Worm (Caenorhabditis elegans) whole organism, young adult: ENCODE results near the gene smf-2.

Experiments used
- B0035.1 ChIP-seq: sonication (generic microtip); optimal IDR thresholded peaks from 2 replicates; lab custom pipeline; 2016; ENCODE audit warnings: missing genetic modification characterization, mild to moderate bottlenecking, missing compliant biosample characterization, missing genotype, missing genetic modification reagents
- B0261.1 ChIP-seq: sonication (generic microtip); optimal IDR thresholded peaks from 2 replicates; lab custom pipeline; 2016; ENCODE audit warnings: mild to moderate bottlenecking, missing genetic modification characterization, moderate library complexity, missing compliant biosample characterization
- C06A6.2 ChIP-seq: fragments of 200-800 bp; sonication (Bioruptor generic); conservative IDR thresholded peaks from 2 replicates; pipeline ENCODE4 v1.3.6; 2022; ENCODE audit warnings: missing genetic modification characterization, missing compliant biosample characterization
- F10E7.11 ChIP-seq: sonication (generic microtip); optimal IDR thresholded peaks from 2 replicates; lab custom pipeline; 2017; ENCODE audit warnings: mild to moderate bottlenecking, missing genetic modification characterization, moderate library complexity, missing compliant biosample characterization
- F22D6.2 ChIP-seq: sonication (generic microtip); optimal IDR thresholded peaks from 2 replicates; lab custom pipeline; 2016; ENCODE audit warnings: mild to moderate bottlenecking, missing genetic modification characterization, missing compliant biosample characterization
- K11D2.4 ChIP-seq: fragments of 200-800 bp; sonication (Bioruptor generic); IDR thresholded peaks from 2 replicates; pipeline ENCODE4 v1.3.6; 2022; ENCODE audit warnings: missing genetic modification reagents, missing genetic modification characterization, missing compliant biosample characterization
- Y53G8AR.9 ChIP-seq: fragments of 200-800 bp; sonication (Bioruptor generic); conservative IDR thresholded peaks from 2 replicates; pipeline ENCODE4 v1.3.6; 2022; ENCODE audit warnings: missing genetic modification reagents, missing genetic modification characterization, missing compliant biosample characterization
- Y56A3A.18 ChIP-seq: fragments of 200-800 bp; sonication (Bioruptor generic); IDR thresholded peaks from 2 replicates; pipeline ENCODE4 v1.3.6; 2022; ENCODE audit warnings: missing genetic modification reagents, missing genetic modification characterization, missing compliant biosample characterization
- ZK185.1 ChIP-seq: sonication (generic microtip); optimal IDR thresholded peaks from 2 replicates; lab custom pipeline; 2016; ENCODE audit warnings: mild to moderate bottlenecking, missing genetic modification characterization, missing compliant biosample characterization; ENCODE audit not compliant: poor library complexity, severe bottlenecking
- ama-1 ChIP-seq, 3 experiments: fragments of 150-350 bp in 1 of 3; sonication (generic microtip) in 2 of 3; optimal IDR thresholded peaks; 2 replicates each; lab custom pipeline; 2014 to 2018; ENCODE audit warnings: missing biosample characterization in 2 of 3, missing genetic modification characterization in 2 of 3, missing genetic modification reagents in 2 of 3
- aptf-2 ChIP-seq: fragments of 200-800 bp; sonication (Bioruptor generic); conservative IDR thresholded peaks from 2 replicates; pipeline ENCODE4 v1.3.6; 2022; ENCODE audit warnings: missing genetic modification reagents, missing genetic modification characterization, missing compliant biosample characterization
- atf-7 ChIP-seq: sonication (generic microtip); optimal IDR thresholded peaks from 2 replicates; lab custom pipeline; 2017; ENCODE audit warnings: mild to moderate bottlenecking, missing genetic modification characterization, missing compliant biosample characterization
- attf-6 ChIP-seq: fragments of 200-800 bp; sonication (Bioruptor generic); IDR thresholded peaks from 2 replicates; pipeline ENCODE4 v1.3.6; 2022; ENCODE audit warnings: missing genetic modification reagents, missing genetic modification characterization, missing compliant biosample characterization
- bed-1 ChIP-seq: fragments of 200-800 bp; sonication (Bioruptor generic); IDR thresholded peaks from 2 replicates; pipeline ENCODE4 v1.3.6; 2022; ENCODE audit warnings: missing genetic modification reagents, missing genetic modification characterization, missing compliant biosample characterization
- bed-2 ChIP-seq: fragments of 200-800 bp; sonication (Bioruptor generic); IDR thresholded peaks from 2 replicates; pipeline ENCODE4 v1.3.6; 2022; ENCODE audit warnings: missing genetic modification reagents, missing genetic modification characterization, missing compliant biosample characterization
- ccch-3 ChIP-seq: fragments of 200-800 bp; sonication (Bioruptor generic); optimal IDR thresholded peaks from 2 replicates; lab custom pipeline; 2018; ENCODE audit warnings: mild to moderate bottlenecking, missing genetic modification characterization, missing compliant biosample characterization
- ceh-27 ChIP-seq: fragments of 200-800 bp; sonication (Bioruptor generic); optimal IDR thresholded peaks from 2 replicates; lab custom pipeline; 2018; ENCODE audit warnings: mild to moderate bottlenecking, missing genetic modification characterization, moderate library complexity, missing compliant biosample characterization
- chd-7 ChIP-seq: sonication (generic microtip); optimal IDR thresholded peaks from 2 replicates; lab custom pipeline; 2016; ENCODE audit warnings: mild to moderate bottlenecking, missing genetic modification characterization, moderate library complexity, missing compliant biosample characterization
- dox-1 ChIP-seq: fragments of 200-800 bp; sonication (Bioruptor generic); IDR thresholded peaks from 2 replicates; pipeline ENCODE4 v1.3.6; 2022; ENCODE audit warnings: missing genetic modification reagents, missing genetic modification characterization, missing compliant biosample characterization
- dpl-1 ChIP-seq: fragments of 150-350 bp; optimal IDR thresholded peaks from 2 replicates; lab custom pipeline; 2014; ENCODE audit warnings: missing biosample characterization, missing genetic modification reagents, missing genetic modification characterization
- ets-4 ChIP-seq: fragments of 200-800 bp; sonication (Bioruptor generic); optimal IDR thresholded peaks from 2 replicates; lab custom pipeline; 2018; ENCODE audit warnings: mild to moderate bottlenecking, missing genetic modification characterization, missing compliant biosample characterization
- gei-17 ChIP-seq: fragments of 200-800 bp; sonication (Bioruptor generic); optimal IDR thresholded peaks from 2 replicates; lab custom pipeline; 2018; ENCODE audit warnings: mild to moderate bottlenecking, missing genetic modification characterization, missing compliant biosample characterization
- hlh-26 ChIP-seq: fragments of 200-800 bp; sonication (Bioruptor generic); conservative IDR thresholded peaks from 2 replicates; pipeline ENCODE4 v1.3.6; 2022; ENCODE audit warnings: missing genetic modification reagents, missing genetic modification characterization, missing compliant biosample characterization
- hrde-1 ChIP-seq: sonication (generic microtip); optimal IDR thresholded peaks from 2 replicates; lab custom pipeline; 2016; ENCODE audit warnings: missing genetic modification characterization, mild to moderate bottlenecking, missing compliant biosample characterization, moderate library complexity, missing genotype, missing genetic modification reagents, borderline replicate concordance
- let-607 ChIP-seq, 2 experiments: fragments of 200-800 bp in 1 of 2; sonication (Bioruptor generic) in 1 of 2; sonication (generic microtip) in 1 of 2; optimal IDR thresholded peaks; 2 replicates each; lab custom pipeline; 2016 to 2018; ENCODE audit warnings: mild to moderate bottlenecking in 2 of 2, missing compliant biosample characterization in 2 of 2, missing genetic modification characterization in 2 of 2, moderate library complexity in 2 of 2, missing genotype in 1 of 2
- lin-26 ChIP-seq: fragments of 200-800 bp; sonication (Bioruptor generic); IDR thresholded peaks from 2 replicates; pipeline ENCODE4 v1.3.6; 2022; ENCODE audit warnings: missing genetic modification reagents, missing genetic modification characterization, missing compliant biosample characterization
- lin-40 ChIP-seq: sonication (generic microtip); optimal IDR thresholded peaks from 2 replicates; lab custom pipeline; 2016; ENCODE audit warnings: missing genetic modification characterization, mild to moderate bottlenecking, missing compliant biosample characterization, missing genotype, missing genetic modification reagents
- lin-54 ChIP-seq: fragments of 200-800 bp; sonication (Bioruptor generic); optimal IDR thresholded peaks from 2 replicates; lab custom pipeline; 2018; ENCODE audit warnings: mild to moderate bottlenecking, missing genetic modification characterization, missing compliant biosample characterization
- madf-6 ChIP-seq: fragments of 200-800 bp; sonication (Bioruptor generic); IDR thresholded peaks from 2 replicates; pipeline ENCODE4 v1.3.6; 2022; ENCODE audit warnings: missing genetic modification reagents, missing genetic modification characterization, missing compliant biosample characterization
- nfya-1 ChIP-seq: sonication (generic microtip); optimal IDR thresholded peaks from 2 replicates; lab custom pipeline; 2017; ENCODE audit warnings: antibody characterized with exemption, missing compliant biosample characterization, missing genetic modification characterization, borderline replicate concordance; ENCODE audit not compliant: insufficient read depth
- nfyb-1 ChIP-seq: fragments of 200-800 bp; sonication (Bioruptor generic); IDR thresholded peaks from 2 replicates; pipeline ENCODE4 v1.3.6; 2022; ENCODE audit warnings: missing genetic modification reagents, missing genetic modification characterization, missing compliant biosample characterization
- pbrm-1 ChIP-seq: fragments of 200-800 bp; sonication (Bioruptor generic); IDR thresholded peaks from 2 replicates; pipeline ENCODE4 v1.3.6; 2022; ENCODE audit warnings: missing genetic modification reagents, missing genetic modification characterization, missing compliant biosample characterization
- pha-4 ChIP-seq: fragments of 150-350 bp; sonication (generic microtip); optimal IDR thresholded peaks from 2 replicates; lab custom pipeline; 2014; ENCODE audit warnings: missing biosample characterization, missing genetic modification reagents, missing genetic modification characterization
- rec-8 ChIP-seq, 2 experiments: sonication (generic microtip); optimal IDR thresholded peaks; 2 replicates each; lab custom pipeline; 2016; ENCODE audit warnings: mild to moderate bottlenecking in 2 of 2, missing genetic modification characterization in 2 of 2, missing genetic modification reagents in 2 of 2, missing genotype in 2 of 2, missing biosample characterization in 1 of 2, missing compliant biosample characterization in 1 of 2, moderate library complexity in 1 of 2
- snpc-4 ChIP-seq, 5 experiments: fragments of 150-350 bp in 1 of 5; sonication (generic microtip) in 4 of 5; optimal IDR thresholded peaks; 2 replicates each; lab custom pipeline; 2014 to 2018; ENCODE audit warnings: missing genetic modification characterization in 5 of 5, missing biosample characterization in 3 of 5, antibody characterized with exemption in 2 of 5, mild to moderate bottlenecking in 2 of 5, missing compliant biosample characterization in 2 of 5, missing genotype in 2 of 5, moderate library complexity in 2 of 5, missing genetic modification reagents in 1 of 5
- somi-1 ChIP-seq: fragments of 200-800 bp; sonication (Bioruptor generic); optimal IDR thresholded peaks from 2 replicates; lab custom pipeline; 2018; ENCODE audit warnings: mild to moderate bottlenecking, missing genetic modification characterization, missing compliant biosample characterization
- sptf-2 ChIP-seq: fragments of 200-800 bp; sonication (Bioruptor generic); optimal IDR thresholded peaks from 2 replicates; lab custom pipeline; 2018; ENCODE audit warnings: mild to moderate bottlenecking, missing genetic modification characterization, missing compliant biosample characterization
- tbx-9 ChIP-seq: sonication (generic microtip); optimal IDR thresholded peaks from 2 replicates; lab custom pipeline; 2016; ENCODE audit warnings: borderline replicate concordance, missing genetic modification characterization, inconsistent platforms, missing compliant biosample characterization
- tlf-1 ChIP-seq: fragments of 200-800 bp; sonication (Bioruptor generic); optimal IDR thresholded peaks from 2 replicates; lab custom pipeline; 2018; ENCODE audit warnings: mild to moderate bottlenecking, missing genetic modification characterization, missing compliant biosample characterization
- unc-130 ChIP-seq: sonication (generic microtip); optimal IDR thresholded peaks from 2 replicates; lab custom pipeline; 2016; ENCODE audit warnings: missing genetic modification reagents, missing genetic modification characterization, missing compliant biosample characterization
- unc-62 ChIP-seq: fragments of 150-350 bp; optimal IDR thresholded peaks from 2 replicates; lab custom pipeline; 2014; ENCODE audit warnings: missing biosample characterization, missing genetic modification reagents, missing genetic modification characterization
- ztf-18 ChIP-seq: sonication (generic microtip); optimal IDR thresholded peaks from 2 replicates; lab custom pipeline; 2016; ENCODE audit warnings: missing genotype, mild to moderate bottlenecking, missing genetic modification characterization, missing compliant biosample characterization
- ztf-28 ChIP-seq: fragments of 200-800 bp; sonication (Bioruptor generic); IDR thresholded peaks from 2 replicates; pipeline ENCODE4 v1.3.6; 2022; ENCODE audit warnings: missing genetic modification reagents, missing genetic modification characterization, missing compliant biosample characterization
- ztf-3 ChIP-seq: fragments of 200-800 bp; sonication (Bioruptor generic); optimal IDR thresholded peaks from 2 replicates; lab custom pipeline; 2018; ENCODE audit warnings: mild to moderate bottlenecking, missing genetic modification characterization, missing compliant biosample characterization

smf-2 gene

DNA sequence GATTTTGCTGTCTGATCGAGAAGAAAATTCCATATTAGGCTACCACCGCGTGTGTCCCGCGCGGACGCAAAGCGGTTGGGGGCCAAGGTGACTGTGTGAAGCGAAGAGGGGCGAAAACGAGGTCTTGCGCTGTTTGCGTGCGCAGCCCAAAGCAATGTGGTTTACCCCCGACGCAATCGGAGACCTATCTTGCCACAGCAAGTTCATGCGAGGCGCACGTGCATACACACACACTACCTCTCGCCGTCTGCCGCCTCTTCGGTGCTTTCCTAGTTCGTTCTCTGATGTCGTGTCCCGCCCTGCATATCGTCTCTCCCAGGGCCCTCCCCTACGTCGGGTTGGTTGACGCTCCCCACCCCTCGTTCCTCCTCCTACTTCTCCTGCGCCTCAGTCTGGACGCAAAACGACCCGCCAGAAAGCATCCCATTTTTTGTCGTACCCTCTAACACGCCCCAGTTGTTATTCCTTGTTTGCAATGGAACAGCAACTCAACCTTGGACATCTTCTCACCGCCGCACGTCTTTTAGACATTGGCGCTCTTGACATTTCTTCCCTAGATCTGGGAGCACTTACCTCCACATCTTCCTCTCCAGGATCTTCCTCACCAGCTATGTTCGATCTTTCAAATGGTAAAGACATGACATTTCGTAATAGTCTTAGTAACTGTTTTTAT, 23.7 kb upstream of the smf-2 start, which contains the start of gene mdl-1 (continued):
- TF ChIP-seq pbrm-1 (GFP tag; lab: Robert Waterston, UW) (peak; percentile 68; the same call in 1 of the 2 replicates), sptf-2 (GFP tag; lab: Kevin White, UChicago) (no peak), hlh-26 (GFP tag; lab: Robert Waterston, UW) (no peak), pha-4 (tag; lab: Kevin White, UChicago) (peak; percentile 75), snpc-4 (GFP tag; optimal IDR thresholded peaks at IDR 0.05; lab: Kevin White, UChicago) (peak; percentile 39), snpc-4 (tag; optimal IDR thresholded peaks at IDR 0.05; lab: Kevin White, UChicago) (peak in 3 of 4 experiments; percentile 10 to 23 (median 16)), aptf-2 (GFP tag; lab: Robert Waterston, UW) (no peak), Y53G8AR.9 (0 out of 2 replicates have a peak, but pooled peaks have one; percentile 7), F22D6.2 (tag; lab: Kevin White, UChicago) (peak; percentile 59), ets-4 (no peak), B0035.1 (no peak), bed-2 (no peak), lin-40 (tag; lab: Kevin White, UChicago) (peak; percentile 68), gei-17 (GFP tag; lab: Kevin White, UChicago) (peak; percentile 65), lin-26 (peak; percentile 33; the same call in 1 of the 2 replicates), chd-7 (tag; lab: Kevin White, UChicago) (peak; percentile 93), nfya-1 (tag; lab: Kevin White, UChicago) (no peak), rec-8 (tag; optimal IDR thresholded peaks at IDR 0.05; lab: Kevin White, UChicago) (no peak), ztf-18 (no peak), nfyb-1 (GFP tag; lab: Robert Waterston, UW) (peak; percentile 90), bed-1 (GFP tag; lab: Robert Waterston, UW) (no peak), lin-54 (GFP tag; lab: Kevin White, UChicago) (peak; percentile 38), ztf-3 (GFP tag; lab: Kevin White, UChicago) (no peak), tlf-1 (GFP tag; lab: Kevin White, UChicago) (peak; percentile 66), madf-6 (GFP tag; lab: Robert Waterston, UW) (peak; percentile 34; the same call in 1 of the 2 replicates)

DNA sequence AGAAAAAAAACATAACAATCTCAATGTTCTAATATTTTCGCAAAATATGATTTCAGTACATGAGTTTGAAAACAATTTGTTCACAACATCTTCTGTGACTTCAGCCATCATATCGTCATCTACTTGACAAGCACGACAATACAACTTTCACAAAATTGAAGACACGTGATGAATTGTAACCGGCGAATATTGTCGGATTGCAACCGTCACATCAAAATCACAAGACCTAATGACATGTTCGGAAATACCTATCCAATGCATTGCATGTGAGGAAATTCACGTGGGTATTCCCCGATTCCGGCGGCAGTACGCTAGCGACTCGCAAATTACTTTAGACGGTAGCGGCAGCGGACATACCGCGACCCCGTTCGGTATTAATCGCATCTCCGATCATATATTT, 23.0 kb upstream of the smf-2 start:
- TF ChIP-seq ZK185.1 (peak; percentile 28), ccch-3 (GFP tag; lab: Kevin White, UChicago) (no peak), nfyb-1 (GFP tag; lab: Robert Waterston, UW) (no peak; the same call in 1 of the 2 replicates), dox-1 (GFP tag; lab: Robert Waterston, UW) (no peak), Y56A3A.18 (GFP tag; lab: Robert Waterston, UW) (no peak), atf-7 (peak; percentile 22), B0261.1 (no peak), tbx-9 (no peak), Y53G8AR.9 (0 out of 2 replicates have a peak, but pooled peaks have one; percentile 27), ztf-3 (GFP tag; lab: Kevin White, UChicago) (no peak), lin-26 (peak; percentile 45; the same call in 1 of the 2 replicates), unc-62 (GFP tag; lab: Kevin White, UChicago) (peak; percentile 93), ztf-28 (no peak), K11D2.4 (GFP tag; lab: Robert Waterston, UW) (peak; percentile 49; the same call in 1 of the 2 replicates), dpl-1 (no peak), F10E7.11 (no peak), ceh-27 (GFP tag; lab: Kevin White, UChicago) (peak; percentile 26), unc-130 (GFP tag; lab: Kevin White, UChicago) (no peak), C06A6.2 (peak; percentile 67), somi-1 (GFP tag; lab: Kevin White, UChicago) (no peak), bed-1 (GFP tag; lab: Robert Waterston, UW) (no peak), attf-6 (GFP tag; lab: Robert Waterston, UW) (no peak), hrde-1 (tag; lab: Kevin White, UChicago) (no peak), let-607 (tag; optimal IDR thresholded peaks at IDR 0.05; lab: Kevin White, UChicago) (peak in 1 of 2 experiments; percentile 47), ama-1 (optimal IDR thresholded peaks at IDR 0.05; lab: Kevin White, UChicago) (no peak), ama-1 (GFP tag; optimal IDR thresholded peaks at IDR 0.05; lab: Kevin White, UChicago) (no peak)
